Fruit fly (Drosophila melanogaster) whole organism, pupa: ENCODE data around the gene CG1103.

ENCODE experiments used
- CG10348 ChIP-seq: fragments of 200-800 bp; sonication (Bioruptor generic); IDR thresholded peaks from 2 replicates; pipeline ENCODE4 v1.3.6; 2022; ENCODE audit warnings: missing biosample characterization, missing genetic modification characterization
- CG13204 ChIP-seq: fragments of 200-800 bp; sonication (Bioruptor generic); optimal IDR thresholded peaks from 2 replicates; lab custom pipeline; 2018; ENCODE audit warnings: missing biosample characterization, mild to moderate bottlenecking, missing genetic modification characterization, moderate library complexity
- CG9948 ChIP-seq: fragments of 200-800 bp; sonication (Bioruptor generic); optimal IDR thresholded peaks from 2 replicates; lab custom pipeline; 2018; ENCODE audit warnings: missing biosample characterization, mild to moderate bottlenecking, missing genetic modification characterization, moderate library complexity
- EcR ChIP-seq: fragments of 200-800 bp; sonication (Bioruptor generic); optimal IDR thresholded peaks from 3 replicates; lab custom pipeline; 2019; ENCODE audit warnings: missing biosample characterization, missing genetic modification characterization, mild to moderate bottlenecking, moderate library complexity, missing genetic modification reagents
- Ets98B ChIP-seq: fragments of 200-800 bp; sonication (Bioruptor generic); IDR thresholded peaks from 2 replicates; pipeline ENCODE4 v1.3.6; 2022; ENCODE audit warnings: missing biosample characterization, missing genetic modification characterization
- Pif1A ChIP-seq: fragments of 200-800 bp; sonication (Bioruptor generic); optimal IDR thresholded peaks from 3 replicates; lab custom pipeline; 2016; ENCODE audit warnings: missing biosample characterization, missing genetic modification characterization
- Snoo ChIP-seq: fragments of 200-800 bp; sonication (Bioruptor generic); optimal IDR thresholded peaks from 3 replicates; lab custom pipeline; 2017; ENCODE audit warnings: missing biosample characterization, mild to moderate bottlenecking, missing genetic modification characterization, inconsistent platforms
- fd96Ca ChIP-seq: fragments of 200-800 bp; sonication (Bioruptor generic); IDR thresholded peaks from 3 replicates; pipeline ENCODE4 v1.3.6; 2022; ENCODE audit warnings: missing biosample characterization, missing genetic modification characterization
- gl ChIP-seq: fragments of 200-800 bp; sonication (Bioruptor generic); optimal IDR thresholded peaks from 2 replicates; lab custom pipeline; 2018; ENCODE audit warnings: missing biosample characterization, mild to moderate bottlenecking, missing genetic modification characterization

dm6 chr3R:4334798-4335197 is 2.8 kb upstream of the CG1103 start, which contains the start of gene CG14645:
- no peak for TF ChIP-seq EcR
- TF ChIP-seq gl (tag; lab: Kevin White, UChicago): no peak
- no peak for TF ChIP-seq Snoo (tag; lab: Kevin White, UChicago)
- no peak for TF ChIP-seq CG13204 (GFP tag; lab: Kevin White, UChicago)
- TF ChIP-seq Pif1A (GFP tag; lab: Kevin White, UChicago): no peak
- no peak for TF ChIP-seq Ets98B
- no peak for TF ChIP-seq CG9948
- no peak for TF ChIP-seq CG10348
- no peak for TF ChIP-seq fd96Ca (GFP tag; lab: Robert Waterston, UW)
